Fruit fly (Drosophila melanogaster): Measurements from ENCODE around the gene CG31131.
A peak's percentile ranks its signal among the peaks of the same experiment; 100 is the strongest.

Gene CG31131

DNA sequence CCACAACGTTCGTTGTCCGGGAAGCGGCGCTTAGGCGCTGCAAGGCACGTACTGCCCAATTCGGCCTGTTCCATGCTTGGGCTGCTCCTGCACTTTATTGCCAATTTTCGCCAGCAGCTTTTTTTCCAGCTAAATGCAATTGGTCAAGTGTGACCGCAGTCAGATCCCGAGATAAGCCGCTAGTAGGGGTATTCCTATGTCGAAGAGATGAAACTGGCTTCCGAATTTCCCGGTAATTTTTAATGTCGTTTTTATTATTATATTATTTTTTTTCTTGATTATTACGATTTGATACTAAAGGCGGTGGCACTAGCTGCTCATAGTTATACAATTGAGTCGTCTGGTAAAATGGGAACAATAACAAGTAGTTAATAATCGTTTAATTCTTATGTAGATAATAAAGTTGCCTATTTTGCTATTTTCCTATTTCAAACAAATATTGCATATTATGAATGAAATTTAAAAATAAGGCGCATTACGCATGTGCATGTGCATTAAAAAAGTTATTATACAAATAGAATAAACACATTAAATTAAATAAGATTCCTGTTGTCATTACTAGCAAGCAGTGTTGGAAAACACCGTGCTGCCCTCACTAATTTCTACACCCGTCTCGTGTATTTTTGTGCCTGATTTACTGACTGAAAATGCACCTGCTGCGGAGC, 46.5 kb downstream of the CG31131 start, which contains the start of the genes CG5003 and mRpS22 (continued):
- TF ChIP-seq CG6808 (GFP tag; optimal IDR thresholded peaks at IDR 0.05), result peak; percentile 44
- peak; percentile 61 for TF ChIP-seq CG3032 (tag; optimal IDR thresholded peaks at IDR 0.05)
- TF ChIP-seq Sox14 (GFP tag; optimal IDR thresholded peaks at IDR 0.05), result peak; percentile 49
- peak; percentile 56 for TF ChIP-seq Smox (GFP tag; optimal IDR thresholded peaks at IDR 0.05)
- TF ChIP-seq Ets96B (tag; optimal IDR thresholded peaks at IDR 0.05), result peak; percentile 12
- TF ChIP-seq fd59A (GFP tag; optimal IDR thresholded peaks at IDR 0.05), result no peak
- TF ChIP-seq salr (GFP tag; optimal IDR thresholded peaks at IDR 0.05), result peak in 1 of 2 experiments; percentile 59
- TF ChIP-seq CG4318 (GFP tag; optimal IDR thresholded peaks at IDR 0.05), result no peak
- peak; percentile 56 for TF ChIP-seq CG11762 (GFP tag; optimal IDR thresholded peaks at IDR 0.05; ENCODE audit: insufficient read depth)
- no peak for TF ChIP-seq CG8119 (GFP tag; IDR thresholded peaks at IDR 0.05)
- TF ChIP-seq OdsH (GFP tag; optimal IDR thresholded peaks at IDR 0.05), result peak; percentile 68
- peak; percentile 74 for TF ChIP-seq esn (GFP tag; optimal IDR thresholded peaks at IDR 0.05)
- TF ChIP-seq CG31627 (GFP tag; optimal IDR thresholded peaks at IDR 0.05), result peak; percentile 65
- no peak for TF ChIP-seq CG6276 (GFP tag; optimal IDR thresholded peaks at IDR 0.05)

DNA sequence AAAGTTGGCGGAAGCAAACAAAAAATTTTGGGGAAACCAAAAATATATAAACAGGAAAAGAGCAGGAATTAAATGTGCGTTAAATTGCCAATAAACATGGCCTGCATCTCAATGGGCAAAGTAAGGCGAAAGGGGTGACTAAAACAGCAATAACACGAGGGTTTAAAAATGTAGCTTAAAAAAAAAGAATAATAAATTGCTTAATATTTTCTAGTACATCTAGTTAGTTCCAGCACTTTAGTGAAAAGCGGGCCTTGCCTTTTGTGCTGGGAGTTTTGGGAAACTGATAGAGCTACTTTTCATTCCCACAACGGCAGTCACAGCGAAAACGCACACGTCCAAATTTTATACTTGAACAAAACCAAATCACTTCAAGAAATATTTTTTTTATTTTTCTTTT, 50.9 kb downstream of the CG31131 start, which contains the start of gene mil:
Gene mil, plus strand, starts transcription at position 301 of the 400 bp plus-strand sequence.
- TF ChIP-seq CG6792 (GFP tag; optimal IDR thresholded peaks at IDR 0.05) (no peak), vri (GFP tag; optimal IDR thresholded peaks at IDR 0.05) (no peak), salr (GFP tag; optimal IDR thresholded peaks at IDR 0.05) (no peak), CG34406 (GFP tag; optimal IDR thresholded peaks at IDR 0.05) (no peak), CG6808 (GFP tag; optimal IDR thresholded peaks at IDR 0.05) (no peak), Gug (GFP tag; IDR thresholded peaks at IDR 0.05) (no peak), CG15336 (GFP tag; IDR thresholded peaks at IDR 0.05) (no peak), CG11294 (GFP tag; IDR thresholded peaks at IDR 0.05) (no peak), Hr39 (GFP tag; optimal IDR thresholded peaks at IDR 0.05) (no peak), CG8632 (GFP tag; optimal IDR thresholded peaks at IDR 0.05) (no peak), esn (GFP tag; optimal IDR thresholded peaks at IDR 0.05) (no peak), CG16779 (tag; optimal IDR thresholded peaks at IDR 0.05) (no peak), fkh (GFP tag; optimal IDR thresholded peaks at IDR 0.05) (no peak), CG6276 (GFP tag; optimal IDR thresholded peaks at IDR 0.05) (no peak), fd85E (GFP tag; optimal IDR thresholded peaks at IDR 0.05) (no peak), net (GFP tag; optimal IDR thresholded peaks at IDR 0.05) (no peak), achi (GFP tag; optimal IDR thresholded peaks at IDR 0.05) (no peak), svp (GFP tag) (no peak), CG6163 (GFP tag; IDR thresholded peaks at IDR 0.05) (no peak)

Data from whole organism, prepupa.